Worm (Caenorhabditis elegans) whole organism, young adult: ENCODE results near the gene F54F7.2.

Experiments used
- B0035.1 ChIP-seq: sonication (generic microtip); optimal IDR thresholded peaks from 2 replicates; lab custom pipeline; 2016; ENCODE audit warnings: missing genetic modification characterization, mild to moderate bottlenecking, missing compliant biosample characterization, missing genotype, missing genetic modification reagents
- B0261.1 ChIP-seq: sonication (generic microtip); optimal IDR thresholded peaks from 2 replicates; lab custom pipeline; 2016; ENCODE audit warnings: mild to moderate bottlenecking, missing genetic modification characterization, moderate library complexity, missing compliant biosample characterization
- B0336.3 ChIP-seq: fragments of 200-800 bp; sonication (Bioruptor generic); IDR thresholded peaks from 2 replicates; pipeline ENCODE4 v1.3.6; 2022; ENCODE audit warnings: missing genetic modification characterization, missing compliant biosample characterization
- C17E4.6 ChIP-seq: fragments of 200-800 bp; sonication (Bioruptor generic); IDR thresholded peaks from 2 replicates; pipeline ENCODE4 v1.3.6; 2022; ENCODE audit warnings: missing genetic modification reagents, missing genetic modification characterization, missing compliant biosample characterization
- F33H1.4 ChIP-seq: fragments of 200-800 bp; sonication (Bioruptor generic); IDR thresholded peaks from 2 replicates; pipeline ENCODE4 v1.3.6; 2022; ENCODE audit warnings: missing genetic modification reagents, missing genetic modification characterization, missing compliant biosample characterization
- F37B4.10 ChIP-seq: fragments of 200-800 bp; sonication (Bioruptor generic); IDR thresholded peaks from 2 replicates; pipeline ENCODE4 v1.3.6; 2022; ENCODE audit warnings: missing genetic modification characterization, missing compliant biosample characterization
- K11D2.4 ChIP-seq: fragments of 200-800 bp; sonication (Bioruptor generic); IDR thresholded peaks from 2 replicates; pipeline ENCODE4 v1.3.6; 2022; ENCODE audit warnings: missing genetic modification reagents, missing genetic modification characterization, missing compliant biosample characterization
- K12H6.12 ChIP-seq: fragments of 200-800 bp; sonication (Bioruptor generic); optimal IDR thresholded peaks from 2 replicates; lab custom pipeline; 2018; ENCODE audit warnings: mild to moderate bottlenecking, missing genetic modification characterization, missing compliant biosample characterization
- T07F8.4 ChIP-seq: sonication (generic microtip); optimal IDR thresholded peaks from 2 replicates; lab custom pipeline; 2016; ENCODE audit warnings: mild to moderate bottlenecking, missing genetic modification characterization, moderate library complexity, missing compliant biosample characterization
- T26A5.8 ChIP-seq: sonication (generic microtip); optimal IDR thresholded peaks from 2 replicates; lab custom pipeline; 2016; ENCODE audit warnings: missing genetic modification characterization, missing compliant biosample characterization
- Y53G8AR.9 ChIP-seq: fragments of 200-800 bp; sonication (Bioruptor generic); conservative IDR thresholded peaks from 2 replicates; pipeline ENCODE4 v1.3.6; 2022; ENCODE audit warnings: missing genetic modification reagents, missing genetic modification characterization, missing compliant biosample characterization
- Y67H2A.10 ChIP-seq: fragments of 200-800 bp; sonication (Bioruptor generic); conservative IDR thresholded peaks from 2 replicates; pipeline ENCODE4 v1.3.6; 2022; ENCODE audit warnings: missing genetic modification reagents, missing genetic modification characterization, missing compliant biosample characterization
- aptf-3 ChIP-seq: fragments of 200-800 bp; sonication (Bioruptor generic); IDR thresholded peaks from 2 replicates; pipeline ENCODE4 v1.3.6; 2022; ENCODE audit warnings: missing genetic modification characterization, missing compliant biosample characterization
- bed-1 ChIP-seq: fragments of 200-800 bp; sonication (Bioruptor generic); IDR thresholded peaks from 2 replicates; pipeline ENCODE4 v1.3.6; 2022; ENCODE audit warnings: missing genetic modification reagents, missing genetic modification characterization, missing compliant biosample characterization
- bed-2 ChIP-seq: fragments of 200-800 bp; sonication (Bioruptor generic); IDR thresholded peaks from 2 replicates; pipeline ENCODE4 v1.3.6; 2022; ENCODE audit warnings: missing genetic modification reagents, missing genetic modification characterization, missing compliant biosample characterization
- cebp-2 ChIP-seq: fragments of 200-800 bp; sonication (Bioruptor generic); IDR thresholded peaks from 2 replicates; pipeline ENCODE4 v1.3.6; 2022; ENCODE audit warnings: missing genetic modification characterization, missing compliant biosample characterization
- ceh-40 ChIP-seq: fragments of 200-800 bp; sonication (Bioruptor generic); IDR thresholded peaks from 2 replicates; pipeline ENCODE4 v1.3.6; 2022; ENCODE audit warnings: missing genetic modification characterization, missing compliant biosample characterization
- ceh-79 ChIP-seq: sonication (generic microtip); optimal IDR thresholded peaks from 2 replicates; lab custom pipeline; 2017; ENCODE audit warnings: mild to moderate bottlenecking, missing genetic modification characterization, missing compliant biosample characterization
- ceh-91 ChIP-seq: fragments of 200-800 bp; sonication (Bioruptor generic); IDR thresholded peaks from 2 replicates; pipeline ENCODE4 v1.3.6; 2022; ENCODE audit warnings: missing genetic modification reagents, missing genetic modification characterization, missing compliant biosample characterization
- egrh-3 ChIP-seq: fragments of 200-800 bp; sonication (Bioruptor generic); IDR thresholded peaks from 2 replicates; pipeline ENCODE4 v1.3.6; 2022; ENCODE audit warnings: missing genetic modification reagents, missing genetic modification characterization, missing compliant biosample characterization
- ekl-4 ChIP-seq: fragments of 200-800 bp; sonication (Bioruptor generic); IDR thresholded peaks from 2 replicates; pipeline ENCODE4 v1.3.6; 2022; ENCODE audit warnings: missing genetic modification reagents, missing genetic modification characterization, missing compliant biosample characterization
- fkh-3 ChIP-seq: sonication (generic microtip); optimal IDR thresholded peaks from 2 replicates; lab custom pipeline; 2016; ENCODE audit warnings: mild to moderate bottlenecking, missing genetic modification characterization, missing compliant biosample characterization
- let-607 ChIP-seq, 2 experiments: fragments of 200-800 bp in 1 of 2; sonication (Bioruptor generic) in 1 of 2; sonication (generic microtip) in 1 of 2; optimal IDR thresholded peaks; 2 replicates each; lab custom pipeline; 2016 to 2018; ENCODE audit warnings: mild to moderate bottlenecking in 2 of 2, missing compliant biosample characterization in 2 of 2, missing genetic modification characterization in 2 of 2, moderate library complexity in 2 of 2, missing genotype in 1 of 2
- lin-40 ChIP-seq: sonication (generic microtip); optimal IDR thresholded peaks from 2 replicates; lab custom pipeline; 2016; ENCODE audit warnings: missing genetic modification characterization, mild to moderate bottlenecking, missing compliant biosample characterization, missing genotype, missing genetic modification reagents
- mes-4 ChIP-seq: sonication (generic microtip); optimal IDR thresholded peaks from 2 replicates; lab custom pipeline; 2016; ENCODE audit warnings: missing genotype, missing genetic modification characterization, missing compliant biosample characterization
- mxl-1 ChIP-seq: sonication (generic microtip); optimal IDR thresholded peaks from 2 replicates; lab custom pipeline; 2016; ENCODE audit warnings: missing genetic modification characterization, missing compliant biosample characterization
- nfya-2 ChIP-seq: fragments of 200-800 bp; sonication (Bioruptor generic); IDR thresholded peaks from 2 replicates; pipeline ENCODE4 v1.3.6; 2022; ENCODE audit warnings: missing genetic modification reagents, missing genetic modification characterization, missing compliant biosample characterization
- nfyb-1 ChIP-seq: fragments of 200-800 bp; sonication (Bioruptor generic); IDR thresholded peaks from 2 replicates; pipeline ENCODE4 v1.3.6; 2022; ENCODE audit warnings: missing genetic modification reagents, missing genetic modification characterization, missing compliant biosample characterization
- nhr-120 ChIP-seq: fragments of 200-800 bp; sonication (Bioruptor generic); IDR thresholded peaks from 2 replicates; pipeline ENCODE4 v1.3.6; 2022; ENCODE audit warnings: missing genetic modification characterization, missing compliant biosample characterization
- nhr-80 ChIP-seq: sonication (generic microtip); optimal IDR thresholded peaks from 2 replicates; lab custom pipeline; 2016; ENCODE audit warnings: missing genetic modification characterization, missing compliant biosample characterization
- pha-4 ChIP-seq: fragments of 150-350 bp; sonication (generic microtip); optimal IDR thresholded peaks from 2 replicates; lab custom pipeline; 2014; ENCODE audit warnings: missing biosample characterization, missing genetic modification reagents, missing genetic modification characterization
- rpc-1 ChIP-seq, 2 experiments: fragments of 150-350 bp in 1 of 2; sonication (generic microtip) in 1 of 2; optimal IDR thresholded peaks; 2 replicates each; lab custom pipeline; 2014 to 2018; ENCODE audit warnings: missing biosample characterization in 1 of 2, missing genetic modification characterization in 1 of 2, missing genetic modification reagents in 1 of 2, missing genotype in 1 of 2
- snpc-1.1 ChIP-seq: sonication (generic microtip); optimal IDR thresholded peaks from 2 replicates; lab custom pipeline; 2017; ENCODE audit warnings: missing genetic modification characterization, mild to moderate bottlenecking, missing compliant biosample characterization, antibody characterized with exemption, moderate library complexity, missing genotype, missing genetic modification reagents; ENCODE audit not compliant: insufficient read depth
- snpc-1.3 ChIP-seq: sonication (generic microtip); optimal IDR thresholded peaks from 2 replicates; lab custom pipeline; 2017; ENCODE audit warnings: missing genetic modification characterization, mild to moderate bottlenecking, missing compliant biosample characterization, antibody characterized with exemption, moderate library complexity, missing genotype, missing genetic modification reagents; ENCODE audit not compliant: insufficient read depth
- snpc-3.4 ChIP-seq: sonication (generic microtip); optimal IDR thresholded peaks from 2 replicates; lab custom pipeline; 2017; ENCODE audit warnings: missing genetic modification characterization, mild to moderate bottlenecking, missing compliant biosample characterization, antibody characterized with exemption, moderate library complexity, missing genotype, missing genetic modification reagents
- somi-1 ChIP-seq: fragments of 200-800 bp; sonication (Bioruptor generic); optimal IDR thresholded peaks from 2 replicates; lab custom pipeline; 2018; ENCODE audit warnings: mild to moderate bottlenecking, missing genetic modification characterization, missing compliant biosample characterization
- sptf-2 ChIP-seq: fragments of 200-800 bp; sonication (Bioruptor generic); optimal IDR thresholded peaks from 2 replicates; lab custom pipeline; 2018; ENCODE audit warnings: mild to moderate bottlenecking, missing genetic modification characterization, missing compliant biosample characterization
- tbp1 ChIP-seq: fragments of 200-800 bp; sonication (Bioruptor generic); optimal IDR thresholded peaks from 2 replicates; lab custom pipeline; 2018; ENCODE audit warnings: mild to moderate bottlenecking, missing genetic modification characterization, missing compliant biosample characterization
- unc-130 ChIP-seq: sonication (generic microtip); optimal IDR thresholded peaks from 2 replicates; lab custom pipeline; 2016; ENCODE audit warnings: missing genetic modification reagents, missing genetic modification characterization, missing compliant biosample characterization
- xnd-1 ChIP-seq: sonication (generic microtip); optimal IDR thresholded peaks from 2 replicates; lab custom pipeline; 2016; ENCODE audit warnings: missing genotype, missing genetic modification reagents, missing genetic modification characterization, missing compliant biosample characterization
- zfh-2 ChIP-seq: fragments of 200-800 bp; sonication (Bioruptor generic); conservative IDR thresholded peaks from 2 replicates; pipeline ENCODE4 v1.3.6; 2022; ENCODE audit warnings: missing genetic modification reagents, missing genetic modification characterization, missing compliant biosample characterization
- ztf-22 ChIP-seq: fragments of 200-800 bp; sonication (Bioruptor generic); optimal IDR thresholded peaks from 2 replicates; lab custom pipeline; 2018; ENCODE audit warnings: mild to moderate bottlenecking, missing genetic modification characterization, moderate library complexity, missing compliant biosample characterization

The F54F7.2 gene

ce11 chrX:11804057-11804456 is 39.4 kb upstream of the F54F7.2 start, which contains the start of gene C34E11.4:
Gene C34E11.4, plus strand, starts transcription at chrX:11804210.
- no peak for TF ChIP-seq nfyb-1
- TF ChIP-seq zfh-2 (GFP tag; lab: Robert Waterston, UW): no peak
- no peak for TF ChIP-seq F33H1.4 (GFP tag; lab: Robert Waterston, UW)
- TF ChIP-seq ceh-91: no peak
- TF ChIP-seq T26A5.8 (tag; lab: Kevin White, UChicago): no peak
- TF ChIP-seq mes-4: no peak
- TF ChIP-seq nfya-2 (GFP tag; lab: Robert Waterston, UW): no peak
- TF ChIP-seq snpc-1.1 (tag; lab: Kevin White, UChicago): no peak
- no peak for TF ChIP-seq F37B4.10 (GFP tag; lab: Robert Waterston, UW)
- TF ChIP-seq let-607 (tag; optimal IDR thresholded peaks at IDR 0.05; lab: Kevin White, UChicago): no peak
- TF ChIP-seq fkh-3 (tag; lab: Kevin White, UChicago): no peak
- TF ChIP-seq ceh-79 (tag; lab: Kevin White, UChicago): no peak
- TF ChIP-seq snpc-3.4: no peak
- TF ChIP-seq K12H6.12 (tag; lab: Kevin White, UChicago): no peak
- TF ChIP-seq somi-1 (GFP tag; lab: Kevin White, UChicago): no peak
- no peak for TF ChIP-seq Y53G8AR.9
- no peak for TF ChIP-seq lin-40 (tag; lab: Kevin White, UChicago)
- TF ChIP-seq mxl-1 (tag; lab: Kevin White, UChicago): no peak
- no peak for TF ChIP-seq B0336.3 (GFP tag; lab: Robert Waterston, UW)
- no peak for TF ChIP-seq nhr-80

ce11 chrX:11806175-11806853 is 37.1 kb upstream of the F54F7.2 start:
- TF ChIP-seq nfya-2 (GFP tag; lab: Robert Waterston, UW) (no peak), bed-2 (GFP tag; lab: Robert Waterston, UW) (no peak), rpc-1 (optimal IDR thresholded peaks at IDR 0.05; lab: Kevin White, UChicago) (peak; percentile 39), rpc-1 (tag; optimal IDR thresholded peaks at IDR 0.05; lab: Kevin White, UChicago) (peak; percentile 72), tbp1 (GFP tag; lab: Kevin White, UChicago) (peak; percentile 80), B0261.1 (peak; percentile 45), zfh-2 (GFP tag; lab: Robert Waterston, UW) (peak; percentile 71)
- TF ChIP-seq, all 124 proteins: peak for 4

- TF ChIP-seq fkh-3 (tag; lab: Kevin White, UChicago) (no peak), bed-1 (no peak), egrh-3 (GFP tag; lab: Robert Waterston, UW) (peak; percentile 59; the same call in 1 of the 2 replicates), unc-130 (GFP tag; lab: Kevin White, UChicago) (no peak), zfh-2 (GFP tag; lab: Robert Waterston, UW) (peak; percentile 88), ceh-40 (no peak), Y67H2A.10 (no peak), aptf-3 (GFP tag; lab: Robert Waterston, UW) (no peak), ekl-4 (GFP tag; lab: Robert Waterston, UW) (no peak), snpc-1.3 (tag; lab: Kevin White, UChicago) (no peak)
Observed at ce11 chrX:11814667-11815066, 28.8 kb upstream of the F54F7.2 start, which contains the start of gene C34E11.2. Gene C34E11.2, minus strand, starts transcription at chrX:11814750.

ce11 chrX:11816825-11817224 is 26.6 kb upstream of the F54F7.2 start:
- no peak for TF ChIP-seq C17E4.6 (GFP tag; lab: Robert Waterston, UW)
- no peak for TF ChIP-seq T07F8.4 (tag; lab: Kevin White, UChicago)
- TF ChIP-seq xnd-1 (tag; lab: Kevin White, UChicago): no peak
- no peak for TF ChIP-seq ztf-22
- no peak for TF ChIP-seq lin-40 (tag; lab: Kevin White, UChicago)
- TF ChIP-seq sptf-2 (GFP tag; lab: Kevin White, UChicago): no peak
- no peak for TF ChIP-seq nhr-120 (GFP tag; lab: Robert Waterston, UW)
- no peak for TF ChIP-seq B0035.1
- no peak for TF ChIP-seq F33H1.4 (GFP tag; lab: Robert Waterston, UW)
- TF ChIP-seq nhr-80: no peak
- TF ChIP-seq ceh-79 (tag; lab: Kevin White, UChicago): no peak
- TF ChIP-seq K11D2.4 (GFP tag; lab: Robert Waterston, UW): no peak
- TF ChIP-seq pha-4 (tag; lab: Kevin White, UChicago): no peak
- no peak for TF ChIP-seq cebp-2 (GFP tag; lab: Robert Waterston, UW)
